Fruit fly (Drosophila melanogaster): ENCODE results near the gene He.
A peak's percentile ranks its signal among the peaks of the same experiment; 100 is the strongest.

The He gene

dm6 chr2L:14022130-14022735 lies 49.5 kb upstream of the He start (continued):
- TF ChIP-seq Hr39 (optimal IDR thresholded peaks at IDR 0.05) = no peak
- TF ChIP-seq HmgD (GFP tag; optimal IDR thresholded peaks at IDR 0.05) = peak; percentile 2
- TF ChIP-seq H2.0 (GFP tag; IDR thresholded peaks at IDR 0.05) = peak; percentile 87
- TF ChIP-seq nau (GFP tag; optimal IDR thresholded peaks at IDR 0.05) = peak; percentile 67
- TF ChIP-seq ash1 (GFP tag; optimal IDR thresholded peaks at IDR 0.05) = no peak
- TF ChIP-seq ci (GFP tag; IDR thresholded peaks at IDR 0.05) = peak; percentile 77
- no peak for TF ChIP-seq cad (GFP tag; optimal IDR thresholded peaks at IDR 0.05)
- peak in 1 of 2 experiments; percentile 54 for TF ChIP-seq crp (GFP tag; optimal IDR thresholded peaks at IDR 0.05)
- TF ChIP-seq CG1602 (GFP tag; optimal IDR thresholded peaks at IDR 0.05) = peak; percentile 86
- TF ChIP-seq CG2712 (tag; optimal IDR thresholded peaks at IDR 0.05) = peak; percentile 98
- peak; percentile 82 for TF ChIP-seq ro (GFP tag; IDR thresholded peaks at IDR 0.05)
- peak; percentile 97 for TF ChIP-seq twi (tag; optimal IDR thresholded peaks at IDR 0.05)
- TF ChIP-seq jigr1 (GFP tag; IDR thresholded peaks at IDR 0.05) = peak; percentile 76
- TF ChIP-seq gsb-n (tag; optimal IDR thresholded peaks at IDR 0.05) = peak; percentile 95
- peak; percentile 79 for TF ChIP-seq trh (GFP tag; optimal IDR thresholded peaks at IDR 0.05)
- peak; percentile 95 for TF ChIP-seq CG18599 (GFP tag; optimal IDR thresholded peaks at IDR 0.05)
- peak; percentile 93 for TF ChIP-seq ATbp (GFP tag; optimal IDR thresholded peaks at IDR 0.05)
- TF ChIP-seq E2f2 (GFP tag; IDR thresholded peaks at IDR 0.05) = peak; percentile 69
- TF ChIP-seq CG42726 (GFP tag; IDR thresholded peaks at IDR 0.05; ENCODE audit: partially characterized antibody) = 0 out of 2 replicates have a peak, but pooled peaks have one; percentile 20
- TF ChIP-seq Side (GFP tag; optimal IDR thresholded peaks at IDR 0.05) = no peak
- TF ChIP-seq bab2 (GFP tag; optimal IDR thresholded peaks at IDR 0.05) = peak; percentile 59
- no peak for TF ChIP-seq sc (optimal IDR thresholded peaks at IDR 0.05)
- TF ChIP-seq sc (GFP tag; optimal IDR thresholded peaks at IDR 0.05) = peak; percentile 93
- TF ChIP-seq Mrtf (GFP tag; IDR thresholded peaks at IDR 0.05) = peak; percentile 88
- TF ChIP-seq CG9215 (GFP tag; IDR thresholded peaks at IDR 0.05) = peak; percentile 92
- peak; percentile 97 for TF ChIP-seq sqz (GFP tag; optimal IDR thresholded peaks at IDR 0.05)
- TF ChIP-seq pb (GFP tag; optimal IDR thresholded peaks at IDR 0.05) = no peak
- TF ChIP-seq BtbVII (GFP tag; optimal IDR thresholded peaks at IDR 0.05) = peak; percentile 97
- TF ChIP-seq CG17612 (GFP tag; IDR thresholded peaks at IDR 0.05) = peak; percentile 65
- peak; percentile 85 for TF ChIP-seq wdn (GFP tag; IDR thresholded peaks at IDR 0.05)
- peak in 1 of 2 experiments; percentile 58 for TF ChIP-seq eve (GFP tag; optimal IDR thresholded peaks at IDR 0.05)
- peak; percentile 93 for TF ChIP-seq CG9437 (GFP tag; optimal IDR thresholded peaks at IDR 0.05)
- no peak for TF ChIP-seq zen2 (GFP tag; IDR thresholded peaks at IDR 0.05; ENCODE audit: partially characterized antibody)
- peak; percentile 98 for TF ChIP-seq CG8924 (tag; optimal IDR thresholded peaks at IDR 0.05)
- peak; percentile 92 for TF ChIP-seq CG17385 (GFP tag; optimal IDR thresholded peaks at IDR 0.05)
- no peak for TF ChIP-seq CG3838 (GFP tag; optimal IDR thresholded peaks at IDR 0.05)
- no peak for TF ChIP-seq CG4854 (GFP tag; optimal IDR thresholded peaks at IDR 0.05)
- peak; percentile 77 for TF ChIP-seq CG11723 (GFP tag; optimal IDR thresholded peaks at IDR 0.05)
- peak; percentile 97 for TF ChIP-seq CG11504 (tag; optimal IDR thresholded peaks at IDR 0.05)
- peak; percentile 93 for TF ChIP-seq sug (tag; optimal IDR thresholded peaks at IDR 0.05)
- peak; percentile 88 for TF ChIP-seq wor (GFP tag; IDR thresholded peaks at IDR 0.05)
- TF ChIP-seq Six4 (GFP tag; optimal IDR thresholded peaks at IDR 0.05) = peak; percentile 72
- TF ChIP-seq Gug (GFP tag; IDR thresholded peaks at IDR 0.05) = peak; percentile 82
- TF ChIP-seq Hsf (GFP tag; optimal IDR thresholded peaks at IDR 0.05) = peak; percentile 51
- peak; percentile 70 for TF ChIP-seq CG6654 (GFP tag; optimal IDR thresholded peaks at IDR 0.05)
- peak; percentile 78; the same call in 1 of the 2 replicates for TF ChIP-seq Adf1 (GFP tag; IDR thresholded peaks at IDR 0.05)
- TF ChIP-seq CG8359 (GFP tag; optimal IDR thresholded peaks at IDR 0.05; ENCODE audit: borderline replicate concordance) = peak; percentile 86
- TF ChIP-seq CG4707 (GFP tag; optimal IDR thresholded peaks at IDR 0.05) = peak; percentile 67
- TF ChIP-seq CG31224 (GFP tag; IDR thresholded peaks at IDR 0.05) = peak; percentile 48; the same call in 1 of the 2 replicates
- peak in 1 of 2 experiments; percentile 67 for TF ChIP-seq insv (GFP tag; optimal IDR thresholded peaks at IDR 0.05)
- TF ChIP-seq sd (tag; optimal IDR thresholded peaks at IDR 0.05) = peak; percentile 99

Data from whole organism, embryonic.